ENCODE assay signal across 2 fruit fly cellular contexts in genomic region chr2L:2807597-2807996, dm6.
TF ChIP-seq lines count a peak whose summit lies in the region.

No protein-coding gene starts in this region.

- TF ChIP-seq CTCF in whole organism, embryonic (GFP tag; optimal IDR thresholded peaks at IDR 0.05; lab: Kevin White, UChicago): no peak

TF ChIP-seq in whole organism, embryonic, 481 proteins besides CTCF, POLR2A, EP300 and RAD21:
- TF ChIP-seq CG34376 (GFP tag; optimal IDR thresholded peaks at IDR 0.05; lab: Kevin White, UChicago): peak; percentile 64
- TF ChIP-seq al (GFP tag; IDR thresholded peaks at IDR 0.05; lab: Robert Waterston, UW): no peak
- TF ChIP-seq grn (GFP tag; optimal IDR thresholded peaks at IDR 0.05; lab: Kevin White, UChicago): peak; percentile 10
- TF ChIP-seq CG2120 (GFP tag; optimal IDR thresholded peaks at IDR 0.05; lab: Kevin White, UChicago): no peak
- TF ChIP-seq CG12744 (GFP tag; optimal IDR thresholded peaks at IDR 0.05; lab: Kevin White, UChicago): no peak
- no peak for TF ChIP-seq CG10654 (GFP tag; optimal IDR thresholded peaks at IDR 0.05; lab: Kevin White, UChicago)
- no peak for TF ChIP-seq Nf-YB (GFP tag; optimal IDR thresholded peaks at IDR 0.05; lab: Kevin White, UChicago)
- no peak for TF ChIP-seq Atf3 (GFP tag; optimal IDR thresholded peaks at IDR 0.05; lab: Kevin White, UChicago)
- TF ChIP-seq bigmax (GFP tag; optimal IDR thresholded peaks at IDR 0.05; lab: Kevin White, UChicago): no peak
- TF ChIP-seq nerfin-1 (tag; optimal IDR thresholded peaks at IDR 0.05; lab: Kevin White, UChicago): no peak
- TF ChIP-seq CG12769 (tag; optimal IDR thresholded peaks at IDR 0.05; lab: Kevin White, UChicago): no peak
- TF ChIP-seq gt (GFP tag; IDR thresholded peaks at IDR 0.05; lab: Robert Waterston, UW): no peak
- no peak for TF ChIP-seq ranshi (GFP tag; IDR thresholded peaks at IDR 0.05; lab: Robert Waterston, UW)
- TF ChIP-seq sug (tag; optimal IDR thresholded peaks at IDR 0.05; lab: Kevin White, UChicago): peak; percentile 58
- no peak for TF ChIP-seq Ravus (GFP tag; IDR thresholded peaks at IDR 0.05; lab: Robert Waterston, UW)
- no peak for TF ChIP-seq CG9215 (GFP tag; IDR thresholded peaks at IDR 0.05; lab: Robert Waterston, UW)
- no peak for TF ChIP-seq gsb (GFP tag; IDR thresholded peaks at IDR 0.05; lab: Robert Waterston, UW)
- TF ChIP-seq CG10431 (GFP tag; optimal IDR thresholded peaks at IDR 0.05; lab: Kevin White, UChicago): no peak
- peak; percentile 78 for TF ChIP-seq exex (tag; optimal IDR thresholded peaks at IDR 0.05; lab: Kevin White, UChicago)
- TF ChIP-seq CG17912 (GFP tag; optimal IDR thresholded peaks at IDR 0.05; lab: Kevin White, UChicago): no peak
- TF ChIP-seq nmo (GFP tag; optimal IDR thresholded peaks at IDR 0.05; lab: Kevin White, UChicago): no peak
- peak; percentile 42 for TF ChIP-seq mirr (GFP tag; optimal IDR thresholded peaks at IDR 0.05; lab: Kevin White, UChicago)
- TF ChIP-seq CG33557 (GFP tag; optimal IDR thresholded peaks at IDR 0.05; lab: Kevin White, UChicago): no peak
- no peak for TF ChIP-seq Drgx (GFP tag; IDR thresholded peaks at IDR 0.05; lab: Robert Waterston, UW)
- TF ChIP-seq lab (GFP tag; optimal IDR thresholded peaks at IDR 0.05; lab: Kevin White, UChicago): no peak
- TF ChIP-seq maf-S (GFP tag; optimal IDR thresholded peaks at IDR 0.05; lab: Kevin White, UChicago): no peak
- no peak for TF ChIP-seq Lim3 (GFP tag; IDR thresholded peaks at IDR 0.05; lab: Robert Waterston, UW)
- no peak for TF ChIP-seq h (optimal IDR thresholded peaks at IDR 0.05; lab: Kevin White, UChicago)
- TF ChIP-seq CG10209 (GFP tag; optimal IDR thresholded peaks at IDR 0.05; lab: Kevin White, UChicago): no peak
- TF ChIP-seq CG1603 (tag; optimal IDR thresholded peaks at IDR 0.05; lab: Kevin White, UChicago): no peak
- no peak for TF ChIP-seq CG31365 (tag; optimal IDR thresholded peaks at IDR 0.05; lab: Kevin White, UChicago)
- peak; percentile 13 for TF ChIP-seq sens (GFP tag; lab: Kevin White, UChicago)
- no peak for TF ChIP-seq Side (GFP tag; optimal IDR thresholded peaks at IDR 0.05; lab: Kevin White, UChicago)
- TF ChIP-seq CG13424 (tag; optimal IDR thresholded peaks at IDR 0.05; lab: Kevin White, UChicago): no peak
- TF ChIP-seq CG7987 (GFP tag; optimal IDR thresholded peaks at IDR 0.05; lab: Kevin White, UChicago): peak; percentile 7
- TF ChIP-seq gsb-n (tag; optimal IDR thresholded peaks at IDR 0.05; lab: Kevin White, UChicago): peak; percentile 53
- TF ChIP-seq wor (GFP tag; IDR thresholded peaks at IDR 0.05; lab: Robert Waterston, UW): no peak
- no peak for TF ChIP-seq ap (GFP tag; IDR thresholded peaks at IDR 0.05; lab: Robert Waterston, UW)
- TF ChIP-seq CG5245 (GFP tag; optimal IDR thresholded peaks at IDR 0.05; lab: Kevin White, UChicago): no peak
- TF ChIP-seq CG7372 (GFP tag; IDR thresholded peaks at IDR 0.05; lab: Robert Waterston, UW): no peak
- TF ChIP-seq cad (GFP tag; optimal IDR thresholded peaks at IDR 0.05; lab: Kevin White, UChicago): no peak
- TF ChIP-seq CG7745 (tag; optimal IDR thresholded peaks at IDR 0.05; lab: Kevin White, UChicago): no peak

TF ChIP-seq in whole organism, prepupa, 60 proteins besides CTCF, POLR2A, EP300 and RAD21:
- TF ChIP-seq svp (GFP tag; lab: Kevin White, UChicago): peak; percentile 87
- TF ChIP-seq topi (GFP tag; optimal IDR thresholded peaks at IDR 0.05; lab: Kevin White, UChicago): no peak
- peak; percentile 17 for TF ChIP-seq Eip78C (GFP tag; lab: Kevin White, UChicago)
